Fruit fly (Drosophila melanogaster) Kc167 (cell line): Measurements from ENCODE around the gene CG43138.

Experiments
- Myc ChIP-seq: fragments of >200 bp; optimal IDR thresholded peaks from 2 replicates; lab custom pipeline; 2017; ENCODE audit warnings: missing external identifiers
- Sin3A ChIP-seq: fragments of >200 bp; optimal IDR thresholded peaks from 2 replicates; lab custom pipeline; 2018; ENCODE audit warnings: missing external identifiers
- h ChIP-seq: fragments of >200 bp; optimal IDR thresholded peaks from 3 replicates; lab custom pipeline; 2018; ENCODE audit warnings: missing external identifiers
- insv ChIP-seq: fragments of >200 bp; optimal IDR thresholded peaks from 3 replicates; lab custom pipeline; 2018; ENCODE audit warnings: missing external identifiers
- psq ChIP-seq: fragments of >200 bp; optimal IDR thresholded peaks from 2 replicates; lab custom pipeline; 2017; ENCODE audit warnings: missing external identifiers
- ttk ChIP-seq: sonication (Bioruptor generic); optimal IDR thresholded peaks from 2 replicates; lab custom pipeline; 2017; ENCODE audit warnings: missing external identifiers

DNA sequence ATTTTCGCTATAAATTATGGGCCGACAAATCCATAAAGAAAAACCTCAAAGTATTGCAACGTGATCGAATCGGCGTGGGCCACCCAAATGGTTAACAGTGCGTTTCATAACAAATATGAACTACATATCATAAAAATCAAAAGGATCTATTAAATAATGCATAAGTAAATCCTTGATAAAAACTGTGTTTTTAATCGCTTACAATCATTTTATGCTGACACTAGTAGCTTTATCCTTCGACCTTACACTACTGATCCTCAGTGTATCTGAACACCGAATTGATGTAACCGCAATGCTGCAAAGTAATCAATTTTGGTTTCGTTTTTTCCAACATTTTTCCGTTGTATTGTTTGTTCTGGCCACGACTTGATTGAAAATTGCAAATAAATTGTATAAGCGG lies 34.5 kb downstream of the CG43138 start:
- TF ChIP-seq Sin3A (no peak), psq (lab: Kevin White, UChicago) (no peak), h (lab: Kevin White, UChicago) (no peak), ttk (lab: Kevin White, UChicago) (no peak), insv (no peak), Myc (lab: Kevin White, UChicago) (no peak)
